Worm (Caenorhabditis elegans): Measurements from ENCODE around the gene best-18.

DNA sequence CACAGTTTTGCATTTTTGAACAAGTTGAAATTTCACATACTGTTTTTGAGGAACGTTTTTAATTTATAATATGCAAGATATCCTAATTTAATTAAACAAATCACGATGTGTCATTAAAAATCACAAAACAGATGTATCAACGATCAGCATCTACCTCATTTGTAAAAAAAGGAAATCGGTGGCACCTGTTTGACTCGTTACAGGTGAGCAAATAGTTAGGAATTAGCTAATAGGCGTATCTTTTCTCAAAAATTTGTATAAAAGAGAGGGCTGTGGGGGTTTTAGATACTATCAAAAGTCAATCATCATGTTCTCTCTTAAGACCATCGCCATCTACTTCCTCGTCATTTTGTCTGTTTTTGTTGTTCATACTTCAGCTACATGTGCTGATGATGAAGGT, 13.1 kb upstream of the best-18 start, which contains the start of gene T20G5.8:
- no peak for TF ChIP-seq him-1 (tag; optimal IDR thresholded peaks at IDR 0.05)
- TF ChIP-seq W03F9.2 (tag; optimal IDR thresholded peaks at IDR 0.05) = no peak
- TF ChIP-seq dao-5 (tag; optimal IDR thresholded peaks at IDR 0.05) = no peak
